Fruit fly (Drosophila melanogaster) whole organism, embryonic: ENCODE measurements around the gene CG5171.

Experiments
- Antp ChIP-seq: fragments of 200-800 bp; sonication (Bioruptor generic); optimal IDR thresholded peaks from 3 replicates; lab custom pipeline; 2016; ENCODE audit warnings: missing biosample characterization, missing genetic modification characterization
- CG10209 ChIP-seq: fragments of 200-800 bp; sonication (Bioruptor generic); optimal IDR thresholded peaks from 3 replicates; lab custom pipeline; 2017; ENCODE audit warnings: missing biosample characterization, mild to moderate bottlenecking, missing genetic modification characterization, missing genetic modification reagents
- CG1024 ChIP-seq: fragments of 200-800 bp; sonication (Bioruptor generic); IDR thresholded peaks from 2 replicates; pipeline ENCODE4 v1.3.6; 2022; ENCODE audit warnings: missing biosample characterization, missing genetic modification characterization
- CG10654 ChIP-seq: fragments of 200-800 bp; sonication (Bioruptor generic); optimal IDR thresholded peaks from 2 replicates; lab custom pipeline; 2016; ENCODE audit warnings: missing biosample characterization, missing genetic modification characterization
- CG12219 ChIP-seq: fragments of 200-800 bp; sonication (Bioruptor generic); optimal IDR thresholded peaks from 3 replicates; lab custom pipeline; 2018; ENCODE audit warnings: missing biosample characterization, mild to moderate bottlenecking, missing genetic modification characterization
- CG14014 ChIP-seq: fragments of 200-800 bp; sonication (Bioruptor generic); IDR thresholded peaks from 2 replicates; pipeline ENCODE4 v1.3.6; 2022; ENCODE audit warnings: missing biosample characterization, missing genetic modification characterization
- CG14050 ChIP-seq: fragments of 200-800 bp; sonication (Bioruptor generic); IDR thresholded peaks from 3 replicates; pipeline ENCODE4 v1.3.6; 2022; ENCODE audit warnings: missing biosample characterization, missing genetic modification characterization
- CG14441 ChIP-seq: fragments of 200-800 bp; sonication (Bioruptor generic); IDR thresholded peaks from 2 replicates; pipeline ENCODE4 v1.3.6; 2022; ENCODE audit warnings: missing biosample characterization, missing genetic modification characterization
- CG1603 ChIP-seq: fragments of 200-800 bp; sonication (Bioruptor generic); optimal IDR thresholded peaks from 2 replicates; lab custom pipeline; 2019; ENCODE audit warnings: missing biosample characterization, mild to moderate bottlenecking, missing genetic modification characterization, moderate library complexity
- CG1647 ChIP-seq: fragments of 200-800 bp; sonication (Bioruptor generic); optimal IDR thresholded peaks from 3 replicates; lab custom pipeline; 2016; ENCODE audit warnings: missing biosample characterization, missing genetic modification characterization
- CG18011 ChIP-seq: fragments of 200-800 bp; sonication (Bioruptor generic); optimal IDR thresholded peaks from 2 replicates; lab custom pipeline; 2017; ENCODE audit warnings: missing biosample characterization, missing genetic modification characterization, mild to moderate bottlenecking, moderate library complexity, missing genotype
- CG18619 ChIP-seq: fragments of 200-800 bp; sonication (Bioruptor generic); optimal IDR thresholded peaks from 3 replicates; lab custom pipeline; 2017; ENCODE audit warnings: missing biosample characterization, mild to moderate bottlenecking, missing genetic modification characterization
- CG3281 ChIP-seq: fragments of 200-800 bp; sonication (Bioruptor generic); optimal IDR thresholded peaks from 3 replicates; lab custom pipeline; 2017; ENCODE audit warnings: missing biosample characterization, mild to moderate bottlenecking, missing genetic modification characterization
- CG33213 ChIP-seq: fragments of 200-800 bp; sonication (Bioruptor generic); optimal IDR thresholded peaks from 3 replicates; lab custom pipeline; 2016; ENCODE audit warnings: missing biosample characterization, missing genetic modification characterization
- CG3726 ChIP-seq: fragments of 200-800 bp; sonication (Bioruptor generic); IDR thresholded peaks from 3 replicates; pipeline ENCODE4, ENCODE4 v1.3.6; 2022; ENCODE audit warnings: missing biosample characterization, missing genetic modification characterization
- CG3847 ChIP-seq: fragments of 200-800 bp; sonication (Bioruptor generic); IDR thresholded peaks from 2 replicates; pipeline ENCODE4 v1.3.6; 2022; ENCODE audit warnings: missing biosample characterization, missing genetic modification characterization
- CG9215 ChIP-seq: fragments of 200-800 bp; sonication (Bioruptor generic); IDR thresholded peaks from 2 replicates; pipeline ENCODE4 v1.3.6; 2022; ENCODE audit warnings: missing biosample characterization, missing genetic modification characterization
- CG9727 ChIP-seq: fragments of 200-800 bp; sonication (Bioruptor generic); optimal IDR thresholded peaks from 3 replicates; lab custom pipeline; 2017; ENCODE audit warnings: missing biosample characterization, mild to moderate bottlenecking, missing genetic modification characterization
- D ChIP-seq, 2 experiments: fragments of 200-800 bp in 1 of 2; fragments of >200 bp in 1 of 2; sonication (Bioruptor generic) in 1 of 2; optimal IDR thresholded peaks; 2 replicates in 1 of 2; 3 replicates in 1 of 2; lab custom pipeline; 2017; ENCODE audit warnings: mild to moderate bottlenecking in 1 of 2, missing biosample characterization in 1 of 2, missing genetic modification characterization in 1 of 2, missing genetic modification reagents in 1 of 2
- Dad ChIP-seq: fragments of 200-800 bp; sonication (Bioruptor generic); optimal IDR thresholded peaks from 3 replicates; lab custom pipeline; 2016; ENCODE audit warnings: missing biosample characterization, missing genetic modification characterization
- Dip3 ChIP-seq: fragments of 200-800 bp; sonication (Bioruptor generic); optimal IDR thresholded peaks from 3 replicates; lab custom pipeline; 2016; ENCODE audit warnings: missing biosample characterization, missing genetic modification characterization
- Drgx ChIP-seq: fragments of 200-800 bp; sonication (Bioruptor generic); IDR thresholded peaks from 2 replicates; pipeline ENCODE4 v1.3.6; 2022; ENCODE audit warnings: missing biosample characterization, missing genetic modification characterization
- E2f1 ChIP-seq: fragments of 200-800 bp; sonication (Bioruptor generic); IDR thresholded peaks from 2 replicates; pipeline ENCODE4 v1.3.6; 2022; ENCODE audit warnings: missing biosample characterization, missing genetic modification characterization
- Ets97D ChIP-seq: fragments of 200-800 bp; sonication (Bioruptor generic); optimal IDR thresholded peaks from 3 replicates; lab custom pipeline; 2016; ENCODE audit warnings: missing biosample characterization, missing genetic modification characterization
- Fer2 ChIP-seq: fragments of 200-800 bp; sonication (Bioruptor generic); optimal IDR thresholded peaks from 2 replicates; lab custom pipeline; 2018; ENCODE audit warnings: missing biosample characterization, mild to moderate bottlenecking, missing genetic modification characterization, moderate library complexity
- Gug ChIP-seq: fragments of 200-800 bp; sonication (Bioruptor generic); IDR thresholded peaks from 4 replicates; pipeline ENCODE4 v1.3.6; 2022; ENCODE audit warnings: missing biosample characterization, missing genetic modification characterization
- HmgZ ChIP-seq: fragments of 200-800 bp; sonication (Bioruptor generic); optimal IDR thresholded peaks from 2 replicates; lab custom pipeline; 2018; ENCODE audit warnings: missing biosample characterization, mild to moderate bottlenecking, missing genetic modification characterization
- Hsf ChIP-seq: fragments of 200-800 bp; sonication (Bioruptor generic); optimal IDR thresholded peaks from 3 replicates; lab custom pipeline; 2016; ENCODE audit warnings: missing biosample characterization, missing genetic modification characterization
- Meics ChIP-seq: fragments of 200-800 bp; sonication (Bioruptor generic); optimal IDR thresholded peaks from 2 replicates; lab custom pipeline; 2017; ENCODE audit warnings: missing biosample characterization, mild to moderate bottlenecking, missing genetic modification characterization
- Mes4 ChIP-seq: fragments of 200-800 bp; sonication (Bioruptor generic); optimal IDR thresholded peaks from 2 replicates; lab custom pipeline; 2016; ENCODE audit warnings: missing biosample characterization, missing genetic modification characterization
- Stat92E ChIP-seq, 3 experiments: fragments of >200 bp in 2 of 3; fragments of 200-800 bp in 1 of 3; sonication (Bioruptor generic) in 1 of 3; optimal IDR thresholded peaks; 2 replicates each; lab custom pipeline; 2017 to 2019; ENCODE audit warnings: missing biosample characterization in 3 of 3, missing genetic modification characterization in 3 of 3, mild to moderate bottlenecking in 1 of 3, moderate library complexity in 1 of 3
- TFAM ChIP-seq: fragments of 200-800 bp; sonication (Bioruptor generic); optimal IDR thresholded peaks from 2 replicates; lab custom pipeline; 2017; ENCODE audit warnings: missing biosample characterization, missing genetic modification characterization, inconsistent platforms
- Xbp1 ChIP-seq: fragments of 200-800 bp; sonication (Bioruptor generic); optimal IDR thresholded peaks from 3 replicates; lab custom pipeline; 2016; ENCODE audit warnings: missing biosample characterization, mild to moderate bottlenecking, missing genetic modification characterization
- Xrp1 ChIP-seq: fragments of 200-800 bp; sonication (Bioruptor generic); IDR thresholded peaks from 2 replicates; pipeline ENCODE4 v1.3.6; 2022; ENCODE audit warnings: missing biosample characterization, missing genetic modification characterization
- al ChIP-seq: fragments of 200-800 bp; sonication (Bioruptor generic); IDR thresholded peaks from 2 replicates; pipeline ENCODE4 v1.3.6; 2022; ENCODE audit warnings: missing biosample characterization, missing genetic modification characterization
- ara ChIP-seq: fragments of 200-800 bp; sonication (Bioruptor generic); IDR thresholded peaks from 2 replicates; pipeline ENCODE4 v1.3.6; 2022; ENCODE audit warnings: missing biosample characterization, missing genetic modification characterization
- crol ChIP-seq: fragments of 200-800 bp; sonication (Bioruptor generic); IDR thresholded peaks from 2 replicates; pipeline ENCODE4 v1.3.6; 2022; ENCODE audit warnings: missing biosample characterization, missing genetic modification characterization
- eve ChIP-seq, 2 experiments: fragments of >200 bp; optimal IDR thresholded peaks; 2 replicates each; lab custom pipeline; 2017; ENCODE audit warnings: missing biosample characterization in 2 of 2, missing genetic modification characterization in 2 of 2
- grn ChIP-seq: fragments of 200-800 bp; sonication (Bioruptor generic); optimal IDR thresholded peaks from 3 replicates; lab custom pipeline; 2017; ENCODE audit warnings: missing biosample characterization, missing genetic modification characterization
- maf-S ChIP-seq: fragments of 200-800 bp; sonication (Bioruptor generic); optimal IDR thresholded peaks from 2 replicates; lab custom pipeline; 2016; ENCODE audit warnings: missing biosample characterization, missing genetic modification characterization
- odd ChIP-seq: fragments of 200-800 bp; sonication (Bioruptor generic); optimal IDR thresholded peaks from 2 replicates; lab custom pipeline; 2017; ENCODE audit warnings: missing biosample characterization, mild to moderate bottlenecking, missing genetic modification characterization
- pan ChIP-seq, 4 experiments: fragments of >200 bp in 3 of 4; fragments of 200-800 bp in 1 of 4; sonication (Bioruptor generic) in 1 of 4; optimal IDR thresholded peaks in 3 of 4; IDR thresholded peaks in 1 of 4; 2 replicates each; pipeline versions ENCODE4 v1.3.6 to Lab custom; 2017 to 2022; ENCODE audit warnings: missing biosample characterization in 2 of 4, missing genetic modification characterization in 2 of 4, mixed read lengths in 1 of 4
- pzg ChIP-seq: fragments of 200-800 bp; sonication (Bioruptor generic); optimal IDR thresholded peaks from 3 replicates; lab custom pipeline; 2018; ENCODE audit warnings: missing biosample characterization, mild to moderate bottlenecking, missing genetic modification characterization, moderate library complexity
- repo ChIP-seq: fragments of 200-800 bp; sonication (Bioruptor generic); optimal IDR thresholded peaks from 2 replicates; lab custom pipeline; 2016; ENCODE audit warnings: missing biosample characterization, missing genetic modification characterization
- slbo ChIP-seq: fragments of 200-800 bp; sonication (Bioruptor generic); IDR thresholded peaks from 2 replicates; pipeline ENCODE4 v1.3.6; 2022; ENCODE audit warnings: missing biosample characterization, missing genetic modification characterization

The CG5171 gene

DNA sequence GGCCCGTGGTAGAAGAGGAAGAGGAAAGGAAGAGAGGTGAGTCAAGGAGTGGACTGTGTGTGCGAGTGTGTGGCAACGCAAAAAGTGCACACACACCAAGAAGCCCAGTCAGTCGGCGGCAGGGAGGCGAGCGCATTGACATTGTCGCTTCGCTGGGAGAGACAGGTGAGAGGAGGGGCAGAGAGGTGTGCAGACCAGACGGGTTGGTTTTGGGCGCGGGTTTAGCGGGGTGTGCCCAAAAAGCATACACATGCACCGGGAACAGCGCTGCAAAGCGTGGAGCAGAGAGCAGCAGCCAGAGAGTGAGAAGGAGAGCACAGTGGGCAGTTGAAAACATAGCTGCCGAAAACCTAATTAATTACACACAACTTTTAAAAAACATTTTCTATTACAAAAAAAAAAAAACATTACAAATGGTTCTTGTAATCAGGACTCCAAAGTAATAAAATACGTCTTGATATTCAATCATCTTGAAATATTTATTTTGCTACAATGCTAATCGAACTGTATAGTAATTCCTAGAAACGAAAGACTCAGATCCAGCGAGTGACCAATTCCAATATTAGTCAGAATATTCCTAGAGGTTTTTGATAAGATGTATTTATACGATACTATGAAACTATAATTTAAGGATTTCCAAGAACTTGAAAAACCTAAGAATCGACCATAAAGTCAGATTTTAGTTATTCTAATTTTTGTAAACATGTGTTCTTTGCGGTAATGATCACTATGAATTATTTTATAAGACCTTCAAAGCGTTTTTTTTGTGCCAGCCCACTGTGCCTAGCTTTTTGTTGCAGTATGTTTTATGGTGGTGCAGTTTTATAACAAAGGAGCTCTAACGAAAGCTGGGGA, 21.5 kb downstream of the CG5171 start (continued):
- no peak for TF ChIP-seq Mes4 (GFP tag; lab: Kevin White, UChicago)
- no peak for TF ChIP-seq grn
- peak; percentile 97 for TF ChIP-seq crol (GFP tag; lab: Robert Waterston, UW)
- TF ChIP-seq, all 482 proteins: peak for 54

DNA sequence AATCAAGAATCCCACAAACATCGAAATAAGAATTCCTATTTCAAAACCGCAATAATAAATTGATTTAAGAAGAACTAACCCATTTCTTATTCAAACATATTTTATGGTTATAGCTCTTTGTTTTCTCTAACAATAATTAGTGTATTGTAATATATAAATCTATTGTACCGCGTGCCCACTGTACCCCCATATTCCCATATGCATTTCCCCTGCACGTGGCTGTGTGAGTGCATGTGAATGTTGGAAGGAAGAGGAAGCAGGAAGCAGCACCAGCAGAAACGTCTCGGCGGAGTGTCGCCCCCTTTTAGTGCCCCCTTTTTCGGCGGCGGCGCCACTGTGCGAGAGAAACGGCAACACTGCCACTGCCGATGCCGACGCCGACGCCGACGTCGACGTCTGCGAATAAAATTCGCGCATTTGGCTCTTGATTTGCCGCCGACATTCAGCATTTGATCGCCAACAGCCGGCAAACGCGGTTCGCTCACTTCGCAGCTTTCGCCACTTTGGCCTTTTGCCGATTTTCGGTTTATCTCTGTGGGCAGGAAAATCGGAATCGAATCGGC, 22.3 kb downstream of the CG5171 start:
- TF ChIP-seq CG14050 (0 out of 3 replicates have a peak, but pooled peaks have one; percentile 10), CG33213 (GFP tag; lab: Kevin White, UChicago) (peak; percentile 21), HmgZ (tag; lab: Kevin White, UChicago) (peak; percentile 30), Fer2 (no peak), Xbp1 (GFP tag; lab: Kevin White, UChicago) (peak; percentile 32), Meics (GFP tag; lab: Kevin White, UChicago) (peak; percentile 39), Antp (GFP tag; lab: Kevin White, UChicago) (peak; percentile 57), Stat92E (GFP tag; optimal IDR thresholded peaks at IDR 0.05; lab: Kevin White, UChicago) (no peak), Hsf (GFP tag; lab: Kevin White, UChicago) (peak; percentile 12), Gug (GFP tag; lab: Robert Waterston, UW) (peak; percentile 55; the same call in 1 of the 4 replicates), CG3281 (GFP tag; lab: Kevin White, UChicago) (peak; percentile 23), Xrp1 (GFP tag; lab: Robert Waterston, UW) (peak; percentile 33; the same call in 1 of the 2 replicates), Mes4 (GFP tag; lab: Kevin White, UChicago) (no peak), CG14014 (GFP tag; lab: Robert Waterston, UW) (0 out of 2 replicates have a peak, but pooled peaks have one; percentile 28), CG9215 (GFP tag; lab: Robert Waterston, UW) (peak; percentile 52), odd (no peak), CG18619 (peak; percentile 9), Drgx (GFP tag; lab: Robert Waterston, UW) (peak; percentile 81), CG10209 (GFP tag; lab: Kevin White, UChicago) (peak; percentile 7), pzg (GFP tag; lab: Kevin White, UChicago) (peak; percentile 18), CG9727 (peak; percentile 37), D (optimal IDR thresholded peaks at IDR 0.05; lab: Kevin White, UChicago) (no peak), D (GFP tag; optimal IDR thresholded peaks at IDR 0.05; lab: Kevin White, UChicago) (no peak), CG1024 (GFP tag; lab: Robert Waterston, UW) (0 out of 2 replicates have a peak, but pooled peaks have one; percentile 30), repo (GFP tag; lab: Kevin White, UChicago) (no peak), E2f1 (GFP tag; lab: Robert Waterston, UW) (0 out of 2 replicates have a peak, but pooled peaks have one; percentile 30), CG14441 (GFP tag; lab: Robert Waterston, UW) (peak; percentile 41; the same call in 1 of the 2 replicates), CG3847 (GFP tag; lab: Robert Waterston, UW) (0 out of 2 replicates have a peak, but pooled peaks have one; percentile 8), Dad (peak; percentile 27), slbo (GFP tag; lab: Robert Waterston, UW) (peak; percentile 84), CG1603 (peak; percentile 34), CG12219 (GFP tag; lab: Kevin White, UChicago) (peak; percentile 4), CG10654 (no peak), Dip3 (GFP tag; lab: Kevin White, UChicago) (peak; percentile 61), maf-S (GFP tag; lab: Kevin White, UChicago) (no peak), TFAM (GFP tag; lab: Kevin White, UChicago) (no peak), ara (GFP tag; lab: Robert Waterston, UW) (no peak), CG3726 (GFP tag; lab: Robert Waterston, UW) (no peak), Ets97D (peak; percentile 23), eve (GFP tag; optimal IDR thresholded peaks at IDR 0.05; lab: Kevin White, UChicago) (no peak), CG18011 (peak; percentile 73), CG1647 (GFP tag; lab: Kevin White, UChicago) (peak; percentile 4), al (peak; percentile 54; the same call in 1 of the 2 replicates), pan (optimal IDR thresholded peaks at IDR 0.05; lab: Kevin White, UChicago) (no peak), pan (GFP tag; optimal IDR thresholded peaks at IDR 0.05 in 1 of 2, IDR thresholded peaks at IDR 0.05 in 1 of 2) (peak in 1 of 2 experiments; percentile 26)
